Fruit fly (Drosophila melanogaster): ENCODE results near the gene Sdic3.

DNA sequence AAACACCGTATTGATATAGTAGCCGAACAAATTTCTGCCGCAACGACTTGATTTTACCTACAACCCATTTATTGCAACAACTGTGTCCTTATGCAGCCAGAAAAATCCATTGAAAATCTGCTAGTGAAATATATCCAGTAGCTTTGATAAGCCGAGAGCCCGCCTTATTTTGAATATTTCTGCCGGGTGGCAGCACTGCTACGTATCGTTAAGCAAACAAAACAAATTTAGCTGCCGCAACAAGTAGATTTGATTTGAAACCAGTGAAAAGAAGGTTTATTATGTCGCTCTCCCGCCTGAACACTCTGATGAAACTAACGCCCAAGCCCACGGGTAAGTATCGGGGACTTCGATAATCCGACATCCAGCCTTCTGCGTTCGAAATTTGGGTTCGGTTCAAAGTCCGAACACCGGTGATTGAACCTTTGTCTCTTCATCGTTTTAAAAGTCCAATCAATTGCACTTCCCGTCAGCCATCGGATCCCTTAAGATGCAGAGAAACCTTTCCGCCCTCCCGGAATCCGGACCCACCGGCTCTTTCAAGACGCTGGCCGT lies 27.5 kb downstream of the Sdic3 start, which contains the start of gene CG9577:
- TF ChIP-seq sob (GFP tag; IDR thresholded peaks at IDR 0.05) (no peak), CG6254 (GFP tag; optimal IDR thresholded peaks at IDR 0.05) (no peak), corto (GFP tag; optimal IDR thresholded peaks at IDR 0.05) (no peak), CG32767 (GFP tag; IDR thresholded peaks at IDR 0.05) (no peak), btn (GFP tag; optimal IDR thresholded peaks at IDR 0.05) (no peak), lov (optimal IDR thresholded peaks at IDR 0.05) (no peak), lov (GFP tag; IDR thresholded peaks at IDR 0.05) (no peak), dan (GFP tag; IDR thresholded peaks at IDR 0.05) (no peak), usp (GFP tag; optimal IDR thresholded peaks at IDR 0.05) (no peak)
